Fruit fly (Drosophila melanogaster): Measurements from ENCODE around the gene CG8993.
A peak's percentile ranks its signal among the peaks of the same experiment; 100 is the strongest.

Gene CG8993

dm6 chr3L:2373421-2374043 is 1.5 kb downstream of the CG8993 start, which contains the start of the genes mRpL23 and CG9004 (continued):
- TF ChIP-seq OdsH (GFP tag; optimal IDR thresholded peaks at IDR 0.05) (peak; percentile 100), Ets96B (tag; optimal IDR thresholded peaks at IDR 0.05) (peak; percentile 99), Hr39 (GFP tag; optimal IDR thresholded peaks at IDR 0.05) (peak; percentile 99), net (GFP tag; optimal IDR thresholded peaks at IDR 0.05) (peak; percentile 99), spab (GFP tag; optimal IDR thresholded peaks at IDR 0.05) (peak; percentile 96), dsx (GFP tag; optimal IDR thresholded peaks at IDR 0.05; ENCODE audit: poor library complexity, severe bottlenecking) (peak; percentile 97), Hr38 (GFP tag; optimal IDR thresholded peaks at IDR 0.05) (peak; percentile 93), CG7368 (GFP tag; optimal IDR thresholded peaks at IDR 0.05) (peak; percentile 98), CG1621 (tag; optimal IDR thresholded peaks at IDR 0.05) (peak; percentile 98), topi (GFP tag; optimal IDR thresholded peaks at IDR 0.05) (peak; percentile 99), CG3919 (GFP tag; optimal IDR thresholded peaks at IDR 0.05) (peak; percentile 99), Ets21C (GFP tag; optimal IDR thresholded peaks at IDR 0.05) (peak; percentile 99), Smox (GFP tag; optimal IDR thresholded peaks at IDR 0.05) (peak; percentile 99)

- TF ChIP-seq eg (GFP tag; IDR thresholded peaks at IDR 0.05) = 0 out of 3 replicates have a peak, but pooled peaks have one; percentile 7
- TF ChIP-seq Ets96B (tag; optimal IDR thresholded peaks at IDR 0.05) = no peak
- TF ChIP-seq CG16779 (tag; optimal IDR thresholded peaks at IDR 0.05) = no peak
- no peak for TF ChIP-seq CG9139 (GFP tag; optimal IDR thresholded peaks at IDR 0.05)
- TF ChIP-seq achi (GFP tag; optimal IDR thresholded peaks at IDR 0.05) = no peak
- TF ChIP-seq Blimp-1 (GFP tag; optimal IDR thresholded peaks at IDR 0.05) = no peak
- no peak for TF ChIP-seq Smox (GFP tag; optimal IDR thresholded peaks at IDR 0.05)
- TF ChIP-seq Lpt (GFP tag; optimal IDR thresholded peaks at IDR 0.05) = no peak
- TF ChIP-seq CG11902 (GFP tag; optimal IDR thresholded peaks at IDR 0.05) = no peak
- no peak for TF ChIP-seq CG11294 (GFP tag; IDR thresholded peaks at IDR 0.05)
- no peak for TF ChIP-seq CG7368 (GFP tag; optimal IDR thresholded peaks at IDR 0.05)
- no peak for TF ChIP-seq CG6276 (GFP tag; optimal IDR thresholded peaks at IDR 0.05)
- no peak for TF ChIP-seq Hr4 (GFP tag; optimal IDR thresholded peaks at IDR 0.05)
- TF ChIP-seq dac (GFP tag; optimal IDR thresholded peaks at IDR 0.05) = no peak
- TF ChIP-seq spab (GFP tag; optimal IDR thresholded peaks at IDR 0.05) = no peak
- no peak for TF ChIP-seq CG4318 (GFP tag; optimal IDR thresholded peaks at IDR 0.05)
- TF ChIP-seq CG8632 (GFP tag; optimal IDR thresholded peaks at IDR 0.05) = no peak
- TF ChIP-seq Eip78C (GFP tag) = peak; percentile 56
- peak; percentile 15 for TF ChIP-seq Sox14 (GFP tag; optimal IDR thresholded peaks at IDR 0.05)
- TF ChIP-seq Eip75B (GFP tag; optimal IDR thresholded peaks at IDR 0.05) = no peak
- TF ChIP-seq ss (GFP tag; optimal IDR thresholded peaks at IDR 0.05) = no peak
- TF ChIP-seq pdm3 (GFP tag; optimal IDR thresholded peaks at IDR 0.05) = no peak
- no peak for TF ChIP-seq Ets21C (GFP tag; optimal IDR thresholded peaks at IDR 0.05)
- TF ChIP-seq CG1621 (tag; optimal IDR thresholded peaks at IDR 0.05) = no peak
These were observed 5.2 kb downstream of the CG8993 start, which contains the start of the genes CG15877 and Svil for dm6 chr3L:2377114-2377783. Gene CG15877 (minus strand): TSS chr3L:2377556. Gene Svil (plus strand): TSS chr3L:2377655.

- TF ChIP-seq Sox15 (GFP tag; optimal IDR thresholded peaks at IDR 0.05) = no peak
- TF ChIP-seq svp (GFP tag) = no peak
- TF ChIP-seq CG6163 (GFP tag; IDR thresholded peaks at IDR 0.05) = no peak
- no peak for TF ChIP-seq fkh (GFP tag; optimal IDR thresholded peaks at IDR 0.05)
- no peak for TF ChIP-seq CG9139 (GFP tag; optimal IDR thresholded peaks at IDR 0.05)
- TF ChIP-seq CG3032 (tag; optimal IDR thresholded peaks at IDR 0.05) = no peak
- no peak for TF ChIP-seq CG31627 (GFP tag; optimal IDR thresholded peaks at IDR 0.05)
- no peak for TF ChIP-seq OdsH (GFP tag; optimal IDR thresholded peaks at IDR 0.05)
- no peak for TF ChIP-seq CG8319 (GFP tag; optimal IDR thresholded peaks at IDR 0.05)
- no peak for TF ChIP-seq Ets21C (GFP tag; optimal IDR thresholded peaks at IDR 0.05)
These were observed 6.5 kb downstream of the CG8993 start for dm6 chr3L:2378549-2378948.

All from whole organism, prepupa.